Worm (Caenorhabditis elegans) whole organism, L1 larva: ENCODE results near the gene R05D3.8.

ENCODE experiments used
- C04F5.9 ChIP-seq: sonication (generic microtip); optimal IDR thresholded peaks from 2 replicates; lab custom pipeline; 2016; ENCODE audit warnings: missing genetic modification characterization, missing compliant biosample characterization
- C34B4.2 ChIP-seq: sonication (generic microtip); optimal IDR thresholded peaks from 2 replicates; lab custom pipeline; 2017; ENCODE audit warnings: mild to moderate bottlenecking, missing genetic modification characterization, missing compliant biosample characterization
- aha-1 ChIP-seq: fragments of 150-350 bp; optimal IDR thresholded peaks from 2 replicates; lab custom pipeline; 2014; ENCODE audit warnings: missing biosample characterization, missing genetic modification characterization
- blmp-1 ChIP-seq: fragments of 150-350 bp; optimal IDR thresholded peaks from 2 replicates; lab custom pipeline; 2014; ENCODE audit warnings: missing biosample characterization, missing genetic modification characterization
- ceh-88 ChIP-seq: fragments of 200-800 bp; sonication (Bioruptor generic); IDR thresholded peaks from 2 replicates; pipeline ENCODE4 v1.3.6; 2022; ENCODE audit warnings: missing genetic modification characterization, missing compliant biosample characterization
- ceh-90 ChIP-seq: sonication (generic microtip); optimal IDR thresholded peaks from 2 replicates; lab custom pipeline; 2016; ENCODE audit warnings: missing genetic modification characterization, missing compliant biosample characterization
- ces-1 ChIP-seq: fragments of 150-350 bp; optimal IDR thresholded peaks from 2 replicates; lab custom pipeline; 2014; ENCODE audit warnings: missing biosample characterization, missing genetic modification reagents, missing genetic modification characterization
- dsc-1 ChIP-seq: sonication (generic microtip); optimal IDR thresholded peaks from 2 replicates; lab custom pipeline; 2016; ENCODE audit warnings: mild to moderate bottlenecking, missing genetic modification characterization, missing compliant biosample characterization
- efl-1 ChIP-seq, 4 experiments: fragments of 150-350 bp; optimal IDR thresholded peaks in 3 of 4; peaks in 1 of 4; 1 replicate in 1 of 4; 2 replicates in 3 of 4; lab custom pipeline; 2014; ENCODE audit warnings: missing biosample characterization in 2 of 4, missing genetic modification characterization in 2 of 4, missing genetic modification reagents in 2 of 4
- egl-13 ChIP-seq: sonication (generic microtip); optimal IDR thresholded peaks from 2 replicates; lab custom pipeline; 2016; ENCODE audit warnings: missing genotype, missing genetic modification reagents, missing genetic modification characterization, missing compliant biosample characterization
- elt-2 ChIP-seq: sonication (generic microtip); optimal IDR thresholded peaks from 2 replicates; lab custom pipeline; 2016; ENCODE audit warnings: missing genetic modification characterization, mild to moderate bottlenecking, inconsistent platforms, missing compliant biosample characterization, missing genetic modification reagents
- fkh-8 ChIP-seq: sonication (generic microtip); optimal IDR thresholded peaks from 2 replicates; lab custom pipeline; 2016; ENCODE audit warnings: mild to moderate bottlenecking, missing genetic modification characterization, missing compliant biosample characterization
- grh-1 ChIP-seq: fragments of 200-800 bp; sonication (Bioruptor generic); IDR thresholded peaks from 2 replicates; pipeline ENCODE4 v1.3.6; 2022; ENCODE audit warnings: missing genetic modification reagents, missing genetic modification characterization, missing compliant biosample characterization
- hpl-2 ChIP-seq: fragments of 150-350 bp; optimal IDR thresholded peaks from 2 replicates; lab custom pipeline; 2014; ENCODE audit warnings: missing biosample characterization, missing genetic modification reagents, missing genetic modification characterization
- irx-1 ChIP-seq: sonication (generic microtip); optimal IDR thresholded peaks from 2 replicates; lab custom pipeline; 2016; ENCODE audit warnings: missing genetic modification characterization, missing compliant biosample characterization
- lin-14 ChIP-seq: fragments of 200-800 bp; sonication (Bioruptor generic); optimal IDR thresholded peaks from 2 replicates; lab custom pipeline; 2018; ENCODE audit warnings: mild to moderate bottlenecking, missing genetic modification characterization, moderate library complexity, missing compliant biosample characterization
- lin-35 ChIP-seq, 2 experiments: fragments of 150-350 bp; optimal IDR thresholded peaks; 2 replicates each; lab custom pipeline; 2014; ENCODE audit warnings: missing biosample characterization in 2 of 2, missing genetic modification characterization in 2 of 2, missing genetic modification reagents in 2 of 2
- mab-9 ChIP-seq: fragments of 200-800 bp; sonication (Bioruptor generic); IDR thresholded peaks from 2 replicates; pipeline ENCODE4 v1.3.6; 2022; ENCODE audit warnings: missing genetic modification reagents, missing genetic modification characterization, missing compliant biosample characterization
- mep-1 ChIP-seq: fragments of 150-350 bp; optimal IDR thresholded peaks from 2 replicates; lab custom pipeline; 2014; ENCODE audit warnings: missing biosample characterization, missing genetic modification characterization
- nhr-11 ChIP-seq: fragments of 150-350 bp; optimal IDR thresholded peaks from 2 replicates; lab custom pipeline; 2014; ENCODE audit warnings: missing biosample characterization, missing genetic modification characterization
- nhr-20 ChIP-seq: sonication (generic microtip); optimal IDR thresholded peaks from 2 replicates; lab custom pipeline; 2016; ENCODE audit warnings: mild to moderate bottlenecking, missing genetic modification characterization, missing compliant biosample characterization
- nhr-237 ChIP-seq: fragments of 150-350 bp; optimal IDR thresholded peaks from 2 replicates; lab custom pipeline; 2014; ENCODE audit warnings: missing biosample characterization, missing genetic modification characterization
- nhr-47 ChIP-seq: sonication (generic microtip); optimal IDR thresholded peaks from 2 replicates; lab custom pipeline; 2016; ENCODE audit warnings: mild to moderate bottlenecking, missing genetic modification characterization, moderate library complexity, missing compliant biosample characterization
- nhr-71 ChIP-seq: sonication (generic microtip); optimal IDR thresholded peaks from 2 replicates; lab custom pipeline; 2016; ENCODE audit warnings: mild to moderate bottlenecking, missing genetic modification characterization, moderate library complexity, missing compliant biosample characterization
- pax-3 ChIP-seq: fragments of 200-800 bp; sonication (Bioruptor generic); optimal IDR thresholded peaks from 2 replicates; lab custom pipeline; 2018; ENCODE audit warnings: mild to moderate bottlenecking, missing genetic modification characterization, moderate library complexity, missing compliant biosample characterization
- rnt-1 ChIP-seq: sonication (generic microtip); optimal IDR thresholded peaks from 2 replicates; lab custom pipeline; 2016; ENCODE audit warnings: mild to moderate bottlenecking, missing genetic modification characterization, moderate library complexity, missing compliant biosample characterization
- swsn-7 ChIP-seq: sonication (generic microtip); optimal IDR thresholded peaks from 2 replicates; lab custom pipeline; 2016; ENCODE audit warnings: missing genetic modification characterization, missing compliant biosample characterization
- tbx-2 ChIP-seq: sonication (generic microtip); optimal IDR thresholded peaks from 2 replicates; lab custom pipeline; 2016; ENCODE audit warnings: missing genetic modification characterization, missing compliant biosample characterization
- tlp-1 ChIP-seq: fragments of 150-350 bp; optimal IDR thresholded peaks from 2 replicates; lab custom pipeline; 2014; ENCODE audit warnings: missing biosample characterization, missing genetic modification characterization
- unc-62 ChIP-seq: fragments of 150-350 bp; optimal IDR thresholded peaks from 2 replicates; lab custom pipeline; 2014; ENCODE audit warnings: missing biosample characterization, missing genetic modification reagents, missing genetic modification characterization
- zip-4 ChIP-seq: fragments of 200-800 bp; sonication (Bioruptor generic); optimal IDR thresholded peaks from 2 replicates; lab custom pipeline; 2018; ENCODE audit warnings: mild to moderate bottlenecking, missing genetic modification characterization, moderate library complexity, missing compliant biosample characterization
- ztf-11 ChIP-seq, 2 experiments: sonication (generic microtip); optimal IDR thresholded peaks; 2 replicates each; lab custom pipeline; 2016 to 2017; ENCODE audit warnings: missing genetic modification characterization in 2 of 2, missing biosample characterization in 1 of 2, missing compliant biosample characterization in 1 of 2
- ztf-4 ChIP-seq: fragments of 150-350 bp; optimal IDR thresholded peaks from 2 replicates; lab custom pipeline; 2014; ENCODE audit warnings: missing biosample characterization, missing genetic modification characterization

The R05D3.8 gene

DNA sequence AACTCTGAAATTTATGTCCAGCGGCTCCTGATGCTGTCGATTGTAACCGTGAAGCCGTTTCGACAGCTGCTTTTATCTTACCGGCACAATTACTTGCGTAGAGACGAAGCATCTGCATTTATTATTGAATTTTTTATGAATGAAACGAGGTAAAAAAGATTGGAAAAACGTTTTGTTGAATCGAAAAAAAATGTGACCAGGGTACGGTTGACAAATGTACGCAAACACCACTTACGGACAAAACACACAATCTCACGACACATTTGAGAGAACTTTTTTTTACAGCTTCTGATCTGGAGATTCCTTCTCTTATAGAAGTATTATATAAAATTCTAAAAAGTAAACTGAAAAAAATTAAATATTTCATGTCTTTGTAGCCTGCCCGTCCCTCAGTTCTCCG is 26.3 kb downstream of the R05D3.8 start, which contains the start of the genes mrps-18A and ZC262.2 (continued):
- peak; percentile 0 for TF ChIP-seq tbx-2
- peak; percentile 27 for TF ChIP-seq C04F5.9 (tag; lab: Kevin White, UChicago)
- TF ChIP-seq nhr-237 (tag; lab: Kevin White, UChicago) = no peak
- peak; percentile 66 for TF ChIP-seq mep-1 (tag; lab: Kevin White, UChicago)
- TF ChIP-seq blmp-1 = peak; percentile 14
- peak; percentile 49 to 65 for TF ChIP-seq efl-1 (optimal IDR thresholded peaks at IDR 0.05; lab: Kevin White, UChicago)
- TF ChIP-seq efl-1 (GFP tag; optimal IDR thresholded peaks at IDR 0.05 in 1 of 2; lab: Kevin White, UChicago) = peak; percentile 69 to 85

DNA sequence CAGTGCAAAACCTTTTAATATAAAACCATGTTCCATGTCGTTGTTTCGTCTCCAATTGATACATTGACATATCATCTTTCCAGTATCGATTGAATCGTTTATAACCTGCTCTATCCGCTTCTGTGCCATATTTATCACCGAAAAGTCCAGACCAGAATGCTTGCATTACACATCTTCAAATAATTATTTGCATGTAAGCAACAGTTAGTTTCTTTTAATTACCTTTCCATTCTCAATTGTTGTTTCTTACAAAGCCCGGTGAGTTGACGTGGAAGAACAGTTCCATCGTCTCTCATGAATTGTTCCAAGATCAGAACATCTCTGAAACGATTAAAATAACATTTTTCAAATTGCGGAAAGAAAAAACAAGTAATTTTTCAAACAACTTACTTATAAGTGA is 26.9 kb downstream of the R05D3.8 start, which contains the start of gene iglr-2:
Gene iglr-2 (minus strand): TSS at position 101 of the 400 bp plus-strand sequence.
- TF ChIP-seq ceh-88 (GFP tag; lab: Robert Waterston, UW) (no peak), pax-3 (no peak), ceh-90 (tag; lab: Kevin White, UChicago) (no peak), rnt-1 (no peak), nhr-11 (tag; lab: Kevin White, UChicago) (no peak), lin-35 (GFP tag; optimal IDR thresholded peaks at IDR 0.05; lab: Kevin White, UChicago) (no peak), C34B4.2 (tag; lab: Kevin White, UChicago) (no peak)

DNA sequence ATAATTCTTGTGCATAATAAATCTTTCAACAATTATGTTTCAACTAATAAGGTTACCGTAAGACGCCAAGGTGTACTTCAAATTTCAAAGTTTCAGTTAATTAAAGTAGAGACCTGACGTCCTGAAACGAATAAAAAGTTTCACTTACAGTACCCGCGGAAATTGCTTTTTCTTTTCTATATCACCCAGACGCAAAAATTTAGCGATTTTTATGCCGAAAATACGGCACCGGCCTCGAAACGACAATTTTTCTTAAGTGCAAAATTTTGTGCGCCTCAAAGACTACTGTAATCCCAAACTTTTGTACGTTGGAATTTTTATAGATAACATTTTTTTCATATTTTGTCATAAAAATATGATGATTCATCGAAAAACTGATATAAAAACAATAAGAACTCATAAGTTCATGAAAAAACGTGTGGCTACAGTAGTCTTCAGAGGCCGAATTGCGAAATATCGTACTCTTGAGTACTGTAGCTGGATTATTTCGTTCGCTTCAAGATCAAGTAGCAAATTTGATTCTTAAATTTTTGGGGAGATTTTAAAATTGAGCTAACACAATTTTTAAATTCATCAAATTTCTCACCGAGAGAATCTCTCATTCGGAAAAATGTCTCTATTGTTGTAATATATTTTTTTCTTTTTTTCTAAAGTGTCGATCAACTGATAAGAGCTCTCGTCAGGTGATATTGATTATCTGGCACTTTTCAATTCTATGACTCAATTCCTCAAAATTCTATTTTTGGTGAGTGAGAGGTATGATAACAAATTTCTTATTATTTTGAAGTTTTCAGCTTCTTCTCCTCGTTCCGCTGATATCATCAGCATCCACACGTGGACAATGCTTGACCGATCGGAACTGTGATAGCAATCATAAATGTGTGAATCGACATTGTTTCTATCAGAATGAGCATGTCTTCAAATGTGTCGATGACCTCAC is 32.3 kb downstream of the R05D3.8 start, which contains the start of gene ZC262.13:
Gene ZC262.13 (plus strand): TSS at position 641 of the 940 bp plus-strand sequence.
- peak; percentile 82 for TF ChIP-seq elt-2 (tag; lab: Kevin White, UChicago)
- peak in 1 of 2 experiments; percentile 20 for TF ChIP-seq lin-35 (GFP tag; optimal IDR thresholded peaks at IDR 0.05; lab: Kevin White, UChicago)
- no peak for TF ChIP-seq pax-3
- TF ChIP-seq efl-1 (optimal IDR thresholded peaks at IDR 0.05; lab: Kevin White, UChicago) = no peak
- peak in 1 of 2 experiments; percentile 70 for TF ChIP-seq efl-1 (GFP tag; optimal IDR thresholded peaks at IDR 0.05 in 1 of 2; lab: Kevin White, UChicago)

DNA sequence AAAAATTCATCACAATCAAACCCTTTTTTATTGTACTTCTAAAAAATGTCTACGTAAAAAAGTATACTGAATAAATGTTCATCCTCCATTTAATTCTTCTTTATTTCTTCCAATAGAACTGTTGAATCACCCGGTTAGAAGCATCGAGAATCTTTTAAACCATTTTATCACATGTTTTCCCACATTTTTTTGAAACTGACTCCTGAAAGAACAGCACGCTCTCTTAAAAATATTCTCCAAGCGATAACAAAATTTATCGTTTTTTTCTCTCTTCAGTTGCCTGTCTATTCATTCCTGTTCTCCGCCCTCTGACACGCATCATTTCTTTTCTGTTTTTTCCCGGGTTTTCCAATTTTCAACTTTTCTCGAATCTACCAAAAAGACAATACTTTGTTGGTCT is 33.7 kb downstream of the R05D3.8 start, which contains the start of gene F10E9.12:
Gene F10E9.12 (plus strand): TSS at position 131 of the 400 bp plus-strand sequence.
- TF ChIP-seq efl-1 (optimal IDR thresholded peaks at IDR 0.05; lab: Kevin White, UChicago) (no peak), efl-1 (GFP tag; optimal IDR thresholded peaks at IDR 0.05 in 1 of 2; lab: Kevin White, UChicago) (peak in 1 of 2 experiments; percentile 34), aha-1 (tag; lab: Kevin White, UChicago) (no peak), tlp-1 (tag; lab: Kevin White, UChicago) (no peak), grh-1 (GFP tag; lab: Robert Waterston, UW) (no peak)

DNA sequence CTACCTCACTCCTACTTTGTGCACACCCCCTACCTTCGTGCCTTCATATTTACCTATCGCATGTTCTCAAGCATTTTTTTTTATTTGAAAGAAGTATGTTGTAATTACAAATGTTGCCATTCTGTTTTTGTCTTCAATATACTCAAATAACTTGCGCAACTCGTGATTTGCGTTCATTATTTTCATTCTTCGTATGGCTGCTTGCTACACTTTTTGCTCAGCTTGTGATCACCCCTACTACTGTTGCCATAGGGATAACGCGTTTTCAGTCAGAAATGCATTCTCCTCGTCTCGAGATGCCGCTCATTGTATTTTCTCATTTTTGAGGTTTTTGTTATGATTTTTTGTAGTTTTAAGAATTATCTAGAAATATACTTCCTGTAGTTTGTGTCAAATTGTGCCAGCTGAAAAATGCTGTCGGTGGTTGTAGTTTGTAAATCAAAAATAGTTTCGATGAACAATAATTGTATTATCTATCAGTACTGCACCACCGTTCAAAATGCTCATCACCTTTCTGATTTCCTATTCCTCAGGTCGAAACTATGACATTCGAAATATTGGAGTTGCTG is 35.4 kb downstream of the R05D3.8 start, which contains the start of gene F10E9.1:
Gene F10E9.1 (plus strand): TSS at position 519 of the 569 bp plus-strand sequence.
- TF ChIP-seq fkh-8 (tag; lab: Kevin White, UChicago) (peak; percentile 100), dsc-1 (tag; lab: Kevin White, UChicago) (peak; percentile 14), irx-1 (tag; lab: Kevin White, UChicago) (no peak), nhr-47 (tag; lab: Kevin White, UChicago) (peak; percentile 54), hpl-2 (no peak), zip-4 (GFP tag; lab: Kevin White, UChicago) (no peak), egl-13 (tag; lab: Kevin White, UChicago) (no peak), nhr-71 (tag; lab: Kevin White, UChicago) (peak; percentile 67), ces-1 (GFP tag; lab: Kevin White, UChicago) (no peak), nhr-20 (peak; percentile 10), ztf-11 (tag; optimal IDR thresholded peaks at IDR 0.05; lab: Kevin White, UChicago) (no peak), lin-14 (GFP tag; lab: Kevin White, UChicago) (peak; percentile 20), unc-62 (GFP tag; lab: Kevin White, UChicago) (no peak), nhr-11 (tag; lab: Kevin White, UChicago) (peak; percentile 48), mab-9 (GFP tag; lab: Robert Waterston, UW) (no peak), swsn-7 (peak; percentile 17), ztf-4 (tag; lab: Kevin White, UChicago) (no peak)
